Worm (Caenorhabditis elegans): ENCODE data around the gene fzr-1.

The fzr-1 gene

DNA sequence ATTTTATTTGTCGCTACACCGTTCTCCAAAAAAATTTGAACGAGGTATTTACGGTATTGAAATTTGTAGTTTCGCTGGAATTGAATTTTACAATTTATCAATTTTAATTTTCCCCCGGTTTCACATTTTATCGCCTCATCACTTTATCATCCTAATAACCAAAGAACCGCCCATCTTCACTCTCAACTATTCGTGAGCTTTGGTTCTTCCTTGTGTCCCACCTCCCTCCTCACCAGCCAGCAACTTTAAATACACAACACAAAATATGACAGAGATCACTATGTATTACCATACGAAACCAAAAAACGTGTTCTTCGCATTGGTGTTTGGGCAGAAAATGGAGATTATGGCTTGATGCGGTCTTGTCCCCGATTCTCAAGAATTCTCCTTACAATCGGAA is 40.2 kb downstream of the fzr-1 start:
- TF ChIP-seq ceh-9 (tag; optimal IDR thresholded peaks at IDR 0.05) (no peak), ama-1 (optimal IDR thresholded peaks at IDR 0.05) (peak; percentile 35), pha-4 (tag; optimal IDR thresholded peaks at IDR 0.05) (peak; percentile 18), lin-39 (tag; optimal IDR thresholded peaks at IDR 0.05) (peak; percentile 34), elt-2 (tag; optimal IDR thresholded peaks at IDR 0.05) (peak; percentile 68), nfya-1 (tag; optimal IDR thresholded peaks at IDR 0.05; ENCODE audit: insufficient read depth) (peak; percentile 3), egl-27 (tag; optimal IDR thresholded peaks at IDR 0.05) (no peak), pqm-1 (tag; optimal IDR thresholded peaks at IDR 0.05) (peak; percentile 87)

ce11 chrII:9603419-9603818 is 40.8 kb downstream of the fzr-1 start:
- TF ChIP-seq unc-39 (tag; optimal IDR thresholded peaks at IDR 0.05): no peak
- no peak for TF ChIP-seq zag-1 (tag; optimal IDR thresholded peaks at IDR 0.05)
- TF ChIP-seq hmg-11 (tag; optimal IDR thresholded peaks at IDR 0.05): peak; percentile 87
- peak; percentile 98 for TF ChIP-seq pqm-1 (tag; optimal IDR thresholded peaks at IDR 0.05)
- peak; percentile 73 for TF ChIP-seq elt-1 (tag; optimal IDR thresholded peaks at IDR 0.05)
- peak; percentile 96 for TF ChIP-seq nhr-23 (tag; optimal IDR thresholded peaks at IDR 0.05)
- TF ChIP-seq ceh-16 (tag; optimal IDR thresholded peaks at IDR 0.05): no peak
- peak; percentile 52 for TF ChIP-seq R02D3.7 (tag; optimal IDR thresholded peaks at IDR 0.05)
- TF ChIP-seq snpc-4 (tag; optimal IDR thresholded peaks at IDR 0.05): peak; percentile 42
- TF ChIP-seq lsy-12 (tag; optimal IDR thresholded peaks at IDR 0.05): peak; percentile 86
- peak; percentile 74 for TF ChIP-seq tbx-2 (tag; optimal IDR thresholded peaks at IDR 0.05)
- peak; percentile 94 for TF ChIP-seq nfya-1 (tag; optimal IDR thresholded peaks at IDR 0.05; ENCODE audit: insufficient read depth)
- TF ChIP-seq mml-1 (tag; optimal IDR thresholded peaks at IDR 0.05): peak; percentile 69
- TF ChIP-seq nhr-12 (tag; optimal IDR thresholded peaks at IDR 0.05): no peak
- peak; percentile 91 for TF ChIP-seq unc-62 (GFP tag; optimal IDR thresholded peaks at IDR 0.05)
- TF ChIP-seq nhr-25 (tag; optimal IDR thresholded peaks at IDR 0.05): peak; percentile 97
- peak; percentile 67 for TF ChIP-seq nhr-76 (tag; optimal IDR thresholded peaks at IDR 0.05)
- TF ChIP-seq ztf-11 (tag; optimal IDR thresholded peaks at IDR 0.05): no peak
- TF ChIP-seq skn-1 (tag; optimal IDR thresholded peaks at IDR 0.05): peak; percentile 86
- TF ChIP-seq nhr-43 (tag; optimal IDR thresholded peaks at IDR 0.05; ENCODE audit: poor library complexity, severe bottlenecking): peak; percentile 97
- no peak for TF ChIP-seq ZK546.5 (tag; optimal IDR thresholded peaks at IDR 0.05)
- TF ChIP-seq fkh-10 (GFP tag; optimal IDR thresholded peaks at IDR 0.05): no peak
- TF ChIP-seq fos-1 (tag; optimal IDR thresholded peaks at IDR 0.05): no peak
- peak; percentile 75 for TF ChIP-seq ztf-4 (tag; optimal IDR thresholded peaks at IDR 0.05)
- peak in 2 of 3 experiments; percentile 9 to 91 for TF ChIP-seq elt-3 (tag; optimal IDR thresholded peaks at IDR 0.05)
- peak; percentile 86 for TF ChIP-seq lin-39 (tag; optimal IDR thresholded peaks at IDR 0.05)
- TF ChIP-seq sea-2 (GFP tag; optimal IDR thresholded peaks at IDR 0.05): no peak
- TF ChIP-seq egl-5 (tag; optimal IDR thresholded peaks at IDR 0.05): peak; percentile 92
- TF ChIP-seq nhr-67 (tag; optimal IDR thresholded peaks at IDR 0.05): no peak
- TF ChIP-seq ama-1 (optimal IDR thresholded peaks at IDR 0.05): peak; percentile 75
- peak; percentile 63 for TF ChIP-seq lin-15B (tag; optimal IDR thresholded peaks at IDR 0.05)
- TF ChIP-seq egl-27 (tag; optimal IDR thresholded peaks at IDR 0.05): peak; percentile 41
- TF ChIP-seq daf-12 (tag; optimal IDR thresholded peaks at IDR 0.05): peak; percentile 10
- TF ChIP-seq nhr-28 (tag; optimal IDR thresholded peaks at IDR 0.05): no peak
- TF ChIP-seq aly-2 (tag; optimal IDR thresholded peaks at IDR 0.05): no peak
- TF ChIP-seq nhr-237 (tag; optimal IDR thresholded peaks at IDR 0.05): no peak
- no peak for TF ChIP-seq ceh-82 (tag; optimal IDR thresholded peaks at IDR 0.05)
- peak; percentile 88 for TF ChIP-seq fkh-2 (tag; optimal IDR thresholded peaks at IDR 0.05)
- TF ChIP-seq eor-1 (tag; optimal IDR thresholded peaks at IDR 0.05): no peak
- peak; percentile 100 for TF ChIP-seq mdl-1 (tag; optimal IDR thresholded peaks at IDR 0.05)
- peak; percentile 81 for TF ChIP-seq ceh-28 (tag; optimal IDR thresholded peaks at IDR 0.05)
- no peak for TF ChIP-seq ceh-9 (tag; optimal IDR thresholded peaks at IDR 0.05)
- peak; percentile 98 for TF ChIP-seq nhr-11 (tag; optimal IDR thresholded peaks at IDR 0.05)
- peak; percentile 97 for TF ChIP-seq jun-1 (tag; optimal IDR thresholded peaks at IDR 0.05)
- TF ChIP-seq elt-2 (tag; optimal IDR thresholded peaks at IDR 0.05): peak; percentile 91
- no peak for TF ChIP-seq nhr-77 (tag; optimal IDR thresholded peaks at IDR 0.05)
- TF ChIP-seq pha-4 (tag; optimal IDR thresholded peaks at IDR 0.05): peak; percentile 99

Data from whole organism, L3 larva.